Fruit fly (Drosophila melanogaster) Kc167 (cell line): ENCODE measurements around the gene hyd.

ENCODE experiments used
- Sin3A ChIP-seq: fragments of >200 bp; optimal IDR thresholded peaks from 2 replicates; lab custom pipeline; 2018; ENCODE audit warnings: missing external identifiers
- psq ChIP-seq: fragments of >200 bp; optimal IDR thresholded peaks from 2 replicates; lab custom pipeline; 2017; ENCODE audit warnings: missing external identifiers
- ttk ChIP-seq: sonication (Bioruptor generic); optimal IDR thresholded peaks from 2 replicates; lab custom pipeline; 2017; ENCODE audit warnings: missing external identifiers

- TF ChIP-seq Sin3A (lab: Kevin White, UChicago) (no peak), ttk (lab: Kevin White, UChicago) (no peak), psq (no peak)
Measured at dm6 chr3R:9705008-9705628, 20.3 kb downstream of the hyd start, which contains the start of gene Unc-115a.
